Worm (Caenorhabditis elegans): Measurements from ENCODE around the gene Y42A5A.3.

ce11 chrV:11069277-11069676, 26.5 kb downstream of the Y42A5A.3 start, which contains the start of gene T04C12.8:
- TF ChIP-seq unc-62 (GFP tag; optimal IDR thresholded peaks at IDR 0.05), result peak; percentile 88
- no peak for TF ChIP-seq lag-1 (GFP tag; IDR thresholded peaks at IDR 0.05)
- TF ChIP-seq rec-8 (tag; optimal IDR thresholded peaks at IDR 0.05), result no peak
- no peak for TF ChIP-seq snpc-1.1 (tag; optimal IDR thresholded peaks at IDR 0.05; ENCODE audit: insufficient read depth)
- TF ChIP-seq F52B5.7 (tag; optimal IDR thresholded peaks at IDR 0.05), result no peak
- TF ChIP-seq D2030.7 (GFP tag; IDR thresholded peaks at IDR 0.05), result no peak
- TF ChIP-seq egl-18 (GFP tag; IDR thresholded peaks at IDR 0.05), result no peak
